Worm (Caenorhabditis elegans) whole organism, L4 larva: ENCODE measurements around the gene F08F8.6.
A peak's percentile ranks its signal among the peaks of the same experiment; 100 is the strongest.

Experiments
- D1046.2 ChIP-seq: fragments of 200-800 bp; sonication (Bioruptor generic); IDR thresholded peaks from 2 replicates; pipeline ENCODE4 v1.3.6; 2022; ENCODE audit warnings: missing genetic modification characterization, missing compliant biosample characterization
- F10B5.3 ChIP-seq: sonication (generic microtip); optimal IDR thresholded peaks from 2 replicates; lab custom pipeline; 2016; ENCODE audit warnings: mild to moderate bottlenecking, missing genetic modification characterization, missing compliant biosample characterization
- F37D6.2 ChIP-seq: sonication (generic microtip); optimal IDR thresholded peaks from 2 replicates; lab custom pipeline; 2016; ENCODE audit warnings: mild to moderate bottlenecking, missing genetic modification characterization, missing compliant biosample characterization
- F44E2.7 ChIP-seq: fragments of 200-800 bp; sonication (Bioruptor generic); IDR thresholded peaks from 2 replicates; pipeline ENCODE4 v2.1.2; 2022; ENCODE audit warnings: missing genetic modification characterization, missing compliant biosample characterization
- F49E8.2 ChIP-seq: sonication (generic microtip); optimal IDR thresholded peaks from 2 replicates; lab custom pipeline; 2016; ENCODE audit warnings: missing compliant biosample characterization, mild to moderate bottlenecking, missing genetic modification characterization, borderline replicate concordance
- T20F7.1 ChIP-seq: fragments of 200-800 bp; sonication (Bioruptor generic); optimal IDR thresholded peaks from 2 replicates; lab custom pipeline; 2018; ENCODE audit warnings: mild to moderate bottlenecking, missing genetic modification characterization, missing compliant biosample characterization
- Y105C5A.15 ChIP-seq: fragments of 200-800 bp; sonication (Bioruptor generic); IDR thresholded peaks from 2 replicates; pipeline ENCODE4 v1.3.6; 2022; ENCODE audit warnings: missing genetic modification characterization, missing compliant biosample characterization
- Y48G9A.11 ChIP-seq: fragments of 200-800 bp; sonication (Bioruptor generic); IDR thresholded peaks from 2 replicates; pipeline ENCODE4 v1.3.6; 2022; ENCODE audit warnings: missing genetic modification reagents, missing genetic modification characterization, missing compliant biosample characterization
- aha-1 ChIP-seq: fragments of 150-350 bp; peaks from one replicate; lab custom pipeline; 2014; ENCODE audit warnings: missing biosample characterization, missing genetic modification characterization
- ama-1 ChIP-seq: fragments of 150-350 bp; optimal IDR thresholded peaks from 2 replicates; lab custom pipeline; 2014; ENCODE audit warnings: inconsistent platforms, mixed read lengths
- ceh-20 ChIP-seq: fragments of 200-800 bp; sonication (Bioruptor generic); IDR thresholded peaks from 2 replicates; pipeline ENCODE4 v1.3.6; 2022; ENCODE audit warnings: missing genetic modification reagents, missing genetic modification characterization, missing compliant biosample characterization
- ceh-28 ChIP-seq: fragments of 150-350 bp; optimal IDR thresholded peaks from 2 replicates; lab custom pipeline; 2014; ENCODE audit warnings: missing biosample characterization, missing genetic modification reagents, missing genetic modification characterization
- ceh-82 ChIP-seq: sonication (generic microtip); optimal IDR thresholded peaks from 2 replicates; lab custom pipeline; 2017; ENCODE audit warnings: missing biosample characterization, missing genetic modification characterization
- daf-16 ChIP-seq, 3 experiments: sonication (generic microtip); optimal IDR thresholded peaks; 2 replicates each; lab custom pipeline; 2016 to 2017; ENCODE audit warnings: missing genetic modification characterization in 3 of 3, missing genetic modification reagents in 3 of 3, mild to moderate bottlenecking in 2 of 3, missing compliant biosample characterization in 2 of 3, missing biosample characterization in 1 of 3, moderate library complexity in 1 of 3
- daf-19 ChIP-seq: fragments of 200-800 bp; sonication (Bioruptor generic); conservative IDR thresholded peaks from 2 replicates; pipeline ENCODE4 v1.3.6; 2022; ENCODE audit warnings: missing genetic modification characterization, missing compliant biosample characterization
- dmd-6 ChIP-seq: fragments of 200-800 bp; sonication (Bioruptor generic); IDR thresholded peaks from 2 replicates; pipeline ENCODE4 v1.3.6; 2022; ENCODE audit warnings: missing genetic modification reagents, missing genetic modification characterization, missing compliant biosample characterization
- dmd-9 ChIP-seq: fragments of 200-800 bp; sonication (Bioruptor generic); IDR thresholded peaks from 2 replicates; pipeline ENCODE4 v1.3.6; 2022; ENCODE audit warnings: missing genetic modification reagents, missing genetic modification characterization, missing compliant biosample characterization
- duxl-1 ChIP-seq: sonication (generic microtip); optimal IDR thresholded peaks from 2 replicates; lab custom pipeline; 2016; ENCODE audit warnings: mild to moderate bottlenecking, missing genetic modification characterization, moderate library complexity, missing compliant biosample characterization; ENCODE audit not compliant: poor library complexity
- egl-43 ChIP-seq: fragments of 200-800 bp; sonication (Bioruptor generic); IDR thresholded peaks from 2 replicates; pipeline ENCODE4 v1.3.6; 2022; ENCODE audit warnings: missing genetic modification reagents, missing genetic modification characterization, missing compliant biosample characterization
- hif-1 ChIP-seq, 2 experiments: sonication (generic microtip); optimal IDR thresholded peaks; 2 replicates each; lab custom pipeline; 2016 to 2017; ENCODE audit warnings: missing compliant biosample characterization in 2 of 2, missing genetic modification characterization in 2 of 2, missing genetic modification reagents in 2 of 2, missing genotype in 2 of 2, mild to moderate bottlenecking in 1 of 2
- hlh-11 ChIP-seq: fragments of 200-800 bp; sonication (Bioruptor generic); optimal IDR thresholded peaks from 2 replicates; lab custom pipeline; 2018; ENCODE audit warnings: mild to moderate bottlenecking, missing genetic modification characterization, missing compliant biosample characterization
- hlh-30 ChIP-seq: sonication (generic microtip); optimal IDR thresholded peaks from 2 replicates; lab custom pipeline; 2017; ENCODE audit warnings: antibody characterized with exemption, mild to moderate bottlenecking, missing genetic modification characterization, missing compliant biosample characterization; ENCODE audit not compliant: insufficient read depth
- lin-1 ChIP-seq: fragments of 200-800 bp; sonication (Bioruptor generic); IDR thresholded peaks from 2 replicates; pipeline ENCODE4 v1.3.6; 2022; ENCODE audit warnings: missing genetic modification reagents, missing genetic modification characterization, missing compliant biosample characterization
- lin-29 ChIP-seq: fragments of 200-800 bp; sonication (Bioruptor generic); IDR thresholded peaks from 2 replicates; pipeline ENCODE4 v1.3.6; 2022; ENCODE audit warnings: missing genetic modification reagents, missing genetic modification characterization, missing compliant biosample characterization
- lir-3 ChIP-seq: sonication (generic microtip); optimal IDR thresholded peaks from 2 replicates; lab custom pipeline; 2016; ENCODE audit warnings: mild to moderate bottlenecking, missing genetic modification characterization, missing compliant biosample characterization
- lsy-2 ChIP-seq, 2 experiments: fragments of 150-350 bp in 1 of 2; sonication (generic microtip) in 1 of 2; optimal IDR thresholded peaks; 2 replicates each; lab custom pipeline; 2014 to 2017; ENCODE audit warnings: missing biosample characterization in 2 of 2, missing genetic modification characterization in 2 of 2
- madf-5 ChIP-seq, 2 experiments: fragments of 200-800 bp; sonication (Bioruptor generic); IDR thresholded peaks; 2 replicates each; pipeline ENCODE4 v1.3.6; 2022; ENCODE audit warnings: missing compliant biosample characterization in 2 of 2, missing genetic modification characterization in 2 of 2
- mep-1 ChIP-seq: fragments of 150-350 bp; sonication (generic microtip); optimal IDR thresholded peaks from 3 replicates; lab custom pipeline; 2014; ENCODE audit warnings: missing biosample characterization, missing genetic modification characterization
- mes-2 ChIP-seq: sonication (generic microtip); optimal IDR thresholded peaks from 2 replicates; lab custom pipeline; 2016; ENCODE audit warnings: missing genotype, mild to moderate bottlenecking, missing genetic modification characterization, missing compliant biosample characterization; ENCODE audit not compliant: poor library complexity, severe bottlenecking
- mxl-3 ChIP-seq: fragments of 200-800 bp; sonication (Bioruptor generic); optimal IDR thresholded peaks from 2 replicates; lab custom pipeline; 2018; ENCODE audit warnings: mild to moderate bottlenecking, missing genetic modification characterization, missing compliant biosample characterization
- nhr-102 ChIP-seq: sonication (generic microtip); optimal IDR thresholded peaks from 2 replicates; lab custom pipeline; 2016; ENCODE audit warnings: mild to moderate bottlenecking, missing genetic modification characterization, moderate library complexity, missing compliant biosample characterization
- nhr-28 ChIP-seq: fragments of 150-350 bp; optimal IDR thresholded peaks from 2 replicates; lab custom pipeline; 2014; ENCODE audit warnings: missing biosample characterization, missing genetic modification characterization
- nhr-41 ChIP-seq: fragments of 200-800 bp; sonication (Bioruptor generic); IDR thresholded peaks from 2 replicates; pipeline ENCODE4 v1.3.6; 2022; ENCODE audit warnings: missing genetic modification reagents, missing genetic modification characterization, missing compliant biosample characterization
- nhr-48 ChIP-seq: sonication (generic microtip); optimal IDR thresholded peaks from 2 replicates; lab custom pipeline; 2016; ENCODE audit warnings: mild to moderate bottlenecking, missing genetic modification characterization, missing compliant biosample characterization
- nhr-6 ChIP-seq: fragments of 150-350 bp; optimal IDR thresholded peaks from 2 replicates; lab custom pipeline; 2014; ENCODE audit warnings: missing biosample characterization, missing genetic modification characterization
- nhr-76 ChIP-seq: fragments of 150-350 bp; optimal IDR thresholded peaks from 2 replicates; lab custom pipeline; 2014; ENCODE audit warnings: missing biosample characterization, missing genetic modification characterization
- nhr-77 ChIP-seq: fragments of 150-350 bp; optimal IDR thresholded peaks from 2 replicates; lab custom pipeline; 2014; ENCODE audit warnings: missing biosample characterization, missing genetic modification characterization
- pha-4 ChIP-seq, 2 experiments: fragments of 150-350 bp in 1 of 2; fragments of 200-800 bp in 1 of 2; sonication (Bioruptor generic) in 1 of 2; IDR thresholded peaks in 1 of 2; optimal IDR thresholded peaks in 1 of 2; 2 replicates each; pipeline versions ENCODE4 v1.3.6 to Lab custom; 2014 to 2022; ENCODE audit warnings: missing genetic modification characterization in 2 of 2, missing genetic modification reagents in 2 of 2, missing biosample characterization in 1 of 2, missing compliant biosample characterization in 1 of 2
- php-3 ChIP-seq: fragments of 200-800 bp; sonication (Bioruptor generic); IDR thresholded peaks from 2 replicates; pipeline ENCODE4 v1.3.6; 2022; ENCODE audit warnings: missing genetic modification reagents, missing genetic modification characterization, missing compliant biosample characterization
- saeg-2 ChIP-seq: fragments of 200-800 bp; sonication (Bioruptor generic); IDR thresholded peaks from 2 replicates; pipeline ENCODE4 v1.3.6; 2022; ENCODE audit warnings: missing genetic modification reagents, missing genetic modification characterization, missing compliant biosample characterization
- skn-1 ChIP-seq: fragments of 150-350 bp; optimal IDR thresholded peaks from 2 replicates; lab custom pipeline; 2014; ENCODE audit warnings: missing biosample characterization, missing genetic modification characterization
- snpc-1.2 ChIP-seq: fragments of 200-800 bp; sonication (Bioruptor generic); IDR thresholded peaks from 2 replicates; pipeline ENCODE4 v1.3.6; 2022; ENCODE audit warnings: missing genetic modification reagents, missing genetic modification characterization, missing compliant biosample characterization
- spr-1 ChIP-seq: sonication (generic microtip); optimal IDR thresholded peaks from 2 replicates; lab custom pipeline; 2016; ENCODE audit warnings: mild to moderate bottlenecking, missing genetic modification characterization, missing compliant biosample characterization
- unc-130 ChIP-seq: sonication (generic microtip); optimal IDR thresholded peaks from 2 replicates; lab custom pipeline; 2016; ENCODE audit warnings: missing genetic modification reagents, missing genetic modification characterization, missing compliant biosample characterization
- unc-39 ChIP-seq: sonication (generic microtip); optimal IDR thresholded peaks from 2 replicates; lab custom pipeline; 2017; ENCODE audit warnings: missing biosample characterization, missing genetic modification characterization
- vab-7 ChIP-seq: fragments of 200-800 bp; sonication (Bioruptor generic); IDR thresholded peaks from 2 replicates; pipeline ENCODE4 v1.3.6; 2022; ENCODE audit warnings: missing genetic modification reagents, missing genetic modification characterization, missing compliant biosample characterization
- zag-1 ChIP-seq: fragments of 150-350 bp; optimal IDR thresholded peaks from 2 replicates; lab custom pipeline; 2014; ENCODE audit warnings: missing biosample characterization, missing genetic modification characterization
- zfp-2 ChIP-seq: sonication (generic microtip); optimal IDR thresholded peaks from 2 replicates; lab custom pipeline; 2016; ENCODE audit warnings: mild to moderate bottlenecking, missing genetic modification characterization, missing compliant biosample characterization
- zfp-3 ChIP-seq: fragments of 200-800 bp; sonication (Bioruptor generic); conservative IDR thresholded peaks from 2 replicates; pipeline ENCODE4 v1.3.6; 2022; ENCODE audit warnings: missing genetic modification reagents, missing genetic modification characterization, missing compliant biosample characterization
- zip-11 ChIP-seq: fragments of 200-800 bp; sonication (Bioruptor generic); IDR thresholded peaks from 2 replicates; pipeline ENCODE4 v1.3.6; 2022; ENCODE audit warnings: missing genetic modification characterization, missing compliant biosample characterization
- ztf-11 ChIP-seq: fragments of 150-350 bp; optimal IDR thresholded peaks from 2 replicates; lab custom pipeline; 2014; ENCODE audit warnings: missing biosample characterization, missing genetic modification characterization

The F08F8.6 gene

ce11 chrIII:7357356-7357755, 13.9 kb downstream of the F08F8.6 start, which contains the start of gene F08F8.10 (continued):
- TF ChIP-seq ztf-11 (tag; lab: Kevin White, UChicago) (no peak), mxl-3 (GFP tag; lab: Kevin White, UChicago) (no peak), nhr-41 (GFP tag; lab: Robert Waterston, UW) (no peak), zfp-3 (GFP tag; lab: Robert Waterston, UW) (no peak), F49E8.2 (no peak), pha-4 (GFP tag; IDR thresholded peaks at IDR 0.05; lab: Robert Waterston, UW) (no peak), pha-4 (tag; optimal IDR thresholded peaks at IDR 0.05; lab: Kevin White, UChicago) (no peak), daf-16 (GFP tag; optimal IDR thresholded peaks at IDR 0.05; lab: Kevin White, UChicago) (no peak), daf-16 (tag; optimal IDR thresholded peaks at IDR 0.05; lab: Kevin White, UChicago) (peak; percentile 19), saeg-2 (GFP tag; lab: Robert Waterston, UW) (no peak), ama-1 (no peak), nhr-76 (tag; lab: Kevin White, UChicago) (no peak), hlh-30 (peak; percentile 91), nhr-28 (peak; percentile 31), vab-7 (GFP tag; lab: Robert Waterston, UW) (no peak), lir-3 (tag; lab: Kevin White, UChicago) (no peak), egl-43 (GFP tag; lab: Robert Waterston, UW) (no peak), nhr-102 (tag; lab: Kevin White, UChicago) (no peak), F10B5.3 (tag; lab: Kevin White, UChicago) (no peak), nhr-48 (tag; lab: Kevin White, UChicago) (no peak), dmd-9 (no peak), nhr-6 (tag; lab: Kevin White, UChicago) (peak; percentile 28), unc-39 (no peak), ceh-20 (GFP tag; lab: Robert Waterston, UW) (no peak), Y105C5A.15 (GFP tag; lab: Robert Waterston, UW) (no peak), F37D6.2 (tag; lab: Kevin White, UChicago) (no peak), zag-1 (tag; lab: Kevin White, UChicago) (no peak), nhr-77 (tag; lab: Kevin White, UChicago) (no peak), ceh-82 (tag; lab: Kevin White, UChicago) (no peak), lin-1 (GFP tag; lab: Robert Waterston, UW) (no peak), zip-11 (GFP tag; lab: Robert Waterston, UW) (no peak), skn-1 (no peak), daf-19 (0 out of 2 replicates have a peak, but pooled peaks have one; percentile 38), aha-1 (tag; lab: Kevin White, UChicago) (no peak), lin-29 (no peak), php-3 (GFP tag; lab: Robert Waterston, UW) (no peak), mep-1 (tag; lab: Kevin White, UChicago) (no peak), ceh-28 (tag; lab: Kevin White, UChicago) (no peak), hlh-11 (peak; percentile 4), D1046.2 (no peak), lsy-2 (tag; optimal IDR thresholded peaks at IDR 0.05; lab: Kevin White, UChicago) (peak in 1 of 2 experiments; percentile 67), snpc-1.2 (GFP tag; lab: Robert Waterston, UW) (no peak), Y48G9A.11 (no peak), dmd-6 (no peak), T20F7.1 (peak; percentile 54), mes-2 (tag; lab: Kevin White, UChicago) (peak; percentile 71), unc-130 (GFP tag; lab: Kevin White, UChicago) (no peak), zfp-2 (no peak), F44E2.7 (GFP tag; lab: Robert Waterston, UW) (no peak), hif-1 (tag; optimal IDR thresholded peaks at IDR 0.05; lab: Kevin White, UChicago) (peak in 1 of 2 experiments; percentile 11), madf-5 (GFP tag; IDR thresholded peaks at IDR 0.05; lab: Robert Waterston, UW) (no peak), duxl-1 (tag; lab: Kevin White, UChicago) (no peak), spr-1 (tag; lab: Kevin White, UChicago) (no peak)
